Worm (Caenorhabditis elegans) whole organism, young adult: ENCODE data around the gene F43C11.10.

Source experiments
- C17E4.6 ChIP-seq: fragments of 200-800 bp; sonication (Bioruptor generic); IDR thresholded peaks from 2 replicates; pipeline ENCODE4 v1.3.6; 2022; ENCODE audit warnings: missing genetic modification reagents, missing genetic modification characterization, missing compliant biosample characterization
- D2030.7 ChIP-seq: fragments of 200-800 bp; sonication (Bioruptor generic); IDR thresholded peaks from 2 replicates; pipeline ENCODE4 v1.3.6; 2022; ENCODE audit warnings: missing genetic modification reagents, missing genetic modification characterization, missing compliant biosample characterization
- F10E7.11 ChIP-seq: sonication (generic microtip); optimal IDR thresholded peaks from 2 replicates; lab custom pipeline; 2017; ENCODE audit warnings: mild to moderate bottlenecking, missing genetic modification characterization, moderate library complexity, missing compliant biosample characterization
- F22D6.2 ChIP-seq: sonication (generic microtip); optimal IDR thresholded peaks from 2 replicates; lab custom pipeline; 2016; ENCODE audit warnings: mild to moderate bottlenecking, missing genetic modification characterization, missing compliant biosample characterization
- F37B4.10 ChIP-seq: fragments of 200-800 bp; sonication (Bioruptor generic); IDR thresholded peaks from 2 replicates; pipeline ENCODE4 v1.3.6; 2022; ENCODE audit warnings: missing genetic modification characterization, missing compliant biosample characterization
- F39B2.1 ChIP-seq: fragments of 200-800 bp; sonication (Bioruptor generic); IDR thresholded peaks from 2 replicates; pipeline ENCODE4 v1.3.6; 2022; ENCODE audit warnings: missing genetic modification reagents, missing genetic modification characterization, missing compliant biosample characterization
- F49E8.2 ChIP-seq: sonication (generic microtip); optimal IDR thresholded peaks from 3 replicates; lab custom pipeline; 2017; ENCODE audit warnings: missing genetic modification characterization, mild to moderate bottlenecking, missing compliant biosample characterization, antibody characterized with exemption, moderate library complexity; ENCODE audit not compliant: insufficient read depth
- F52B5.7 ChIP-seq: sonication (generic microtip); optimal IDR thresholded peaks from 2 replicates; lab custom pipeline; 2016; ENCODE audit warnings: mild to moderate bottlenecking, missing genetic modification characterization, missing compliant biosample characterization
- Y53F4B.3 ChIP-seq: fragments of 200-800 bp; sonication (Bioruptor generic); IDR thresholded peaks from 2 replicates; pipeline ENCODE4 v1.3.6; 2022; ENCODE audit warnings: missing genetic modification reagents, missing genetic modification characterization, missing compliant biosample characterization
- Y67H2A.10 ChIP-seq: fragments of 200-800 bp; sonication (Bioruptor generic); conservative IDR thresholded peaks from 2 replicates; pipeline ENCODE4 v1.3.6; 2022; ENCODE audit warnings: missing genetic modification reagents, missing genetic modification characterization, missing compliant biosample characterization
- ama-1 ChIP-seq, 3 experiments: fragments of 150-350 bp in 1 of 3; sonication (generic microtip) in 2 of 3; optimal IDR thresholded peaks; 2 replicates each; lab custom pipeline; 2014 to 2018; ENCODE audit warnings: missing biosample characterization in 2 of 3, missing genetic modification characterization in 2 of 3, missing genetic modification reagents in 2 of 3
- aptf-2 ChIP-seq: fragments of 200-800 bp; sonication (Bioruptor generic); conservative IDR thresholded peaks from 2 replicates; pipeline ENCODE4 v1.3.6; 2022; ENCODE audit warnings: missing genetic modification reagents, missing genetic modification characterization, missing compliant biosample characterization
- aptf-3 ChIP-seq: fragments of 200-800 bp; sonication (Bioruptor generic); IDR thresholded peaks from 2 replicates; pipeline ENCODE4 v1.3.6; 2022; ENCODE audit warnings: missing genetic modification characterization, missing compliant biosample characterization
- atf-7 ChIP-seq: sonication (generic microtip); optimal IDR thresholded peaks from 2 replicates; lab custom pipeline; 2017; ENCODE audit warnings: mild to moderate bottlenecking, missing genetic modification characterization, missing compliant biosample characterization
- attf-6 ChIP-seq: fragments of 200-800 bp; sonication (Bioruptor generic); IDR thresholded peaks from 2 replicates; pipeline ENCODE4 v1.3.6; 2022; ENCODE audit warnings: missing genetic modification reagents, missing genetic modification characterization, missing compliant biosample characterization
- cebp-1 ChIP-seq, 2 experiments: fragments of 200-800 bp in 1 of 2; sonication (Bioruptor generic) in 1 of 2; sonication (generic microtip) in 1 of 2; IDR thresholded peaks in 1 of 2; optimal IDR thresholded peaks in 1 of 2; 2 replicates each; pipeline versions ENCODE4 v1.3.6 to Lab custom; 2017 to 2022; ENCODE audit warnings: missing compliant biosample characterization in 2 of 2, missing genetic modification characterization in 2 of 2, mild to moderate bottlenecking in 1 of 2, missing genetic modification reagents in 1 of 2, moderate library complexity in 1 of 2
- ceh-100 ChIP-seq: fragments of 200-800 bp; sonication (Bioruptor generic); IDR thresholded peaks from 2 replicates; pipeline ENCODE4 v1.3.6; 2022; ENCODE audit warnings: missing genetic modification reagents, missing genetic modification characterization, missing compliant biosample characterization
- ceh-40 ChIP-seq: fragments of 200-800 bp; sonication (Bioruptor generic); IDR thresholded peaks from 2 replicates; pipeline ENCODE4 v1.3.6; 2022; ENCODE audit warnings: missing genetic modification characterization, missing compliant biosample characterization
- ceh-91 ChIP-seq: fragments of 200-800 bp; sonication (Bioruptor generic); IDR thresholded peaks from 2 replicates; pipeline ENCODE4 v1.3.6; 2022; ENCODE audit warnings: missing genetic modification reagents, missing genetic modification characterization, missing compliant biosample characterization
- ekl-4 ChIP-seq: fragments of 200-800 bp; sonication (Bioruptor generic); IDR thresholded peaks from 2 replicates; pipeline ENCODE4 v1.3.6; 2022; ENCODE audit warnings: missing genetic modification reagents, missing genetic modification characterization, missing compliant biosample characterization
- gei-17 ChIP-seq: fragments of 200-800 bp; sonication (Bioruptor generic); optimal IDR thresholded peaks from 2 replicates; lab custom pipeline; 2018; ENCODE audit warnings: mild to moderate bottlenecking, missing genetic modification characterization, missing compliant biosample characterization
- hlh-26 ChIP-seq: fragments of 200-800 bp; sonication (Bioruptor generic); conservative IDR thresholded peaks from 2 replicates; pipeline ENCODE4 v1.3.6; 2022; ENCODE audit warnings: missing genetic modification reagents, missing genetic modification characterization, missing compliant biosample characterization
- hrde-1 ChIP-seq: sonication (generic microtip); optimal IDR thresholded peaks from 2 replicates; lab custom pipeline; 2016; ENCODE audit warnings: missing genetic modification characterization, mild to moderate bottlenecking, missing compliant biosample characterization, moderate library complexity, missing genotype, missing genetic modification reagents, borderline replicate concordance
- let-607 ChIP-seq, 2 experiments: fragments of 200-800 bp in 1 of 2; sonication (Bioruptor generic) in 1 of 2; sonication (generic microtip) in 1 of 2; optimal IDR thresholded peaks; 2 replicates each; lab custom pipeline; 2016 to 2018; ENCODE audit warnings: mild to moderate bottlenecking in 2 of 2, missing compliant biosample characterization in 2 of 2, missing genetic modification characterization in 2 of 2, moderate library complexity in 2 of 2, missing genotype in 1 of 2
- lin-26 ChIP-seq: fragments of 200-800 bp; sonication (Bioruptor generic); IDR thresholded peaks from 2 replicates; pipeline ENCODE4 v1.3.6; 2022; ENCODE audit warnings: missing genetic modification reagents, missing genetic modification characterization, missing compliant biosample characterization
- lin-35 ChIP-seq, 3 experiments: fragments of 150-350 bp in 2 of 3; sonication (generic microtip) in 1 of 3; optimal IDR thresholded peaks; 2 replicates each; lab custom pipeline; 2014 to 2018; ENCODE audit warnings: missing biosample characterization in 3 of 3, missing genetic modification characterization in 3 of 3, missing genetic modification reagents in 3 of 3
- lir-1 ChIP-seq: fragments of 200-800 bp; sonication (Bioruptor generic); conservative IDR thresholded peaks from 2 replicates; pipeline ENCODE4 v1.3.6; 2022; ENCODE audit warnings: missing genetic modification reagents, missing genetic modification characterization, missing compliant biosample characterization
- lsl-1 ChIP-seq: fragments of 200-800 bp; sonication (Bioruptor generic); optimal IDR thresholded peaks from 2 replicates; lab custom pipeline; 2018; ENCODE audit warnings: mild to moderate bottlenecking, missing genetic modification characterization, moderate library complexity, missing compliant biosample characterization
- mcd-1 ChIP-seq: fragments of 200-800 bp; sonication (Bioruptor generic); IDR thresholded peaks from 2 replicates; pipeline ENCODE4 v1.3.6; 2022; ENCODE audit warnings: missing genetic modification reagents, missing genetic modification characterization, missing compliant biosample characterization
- nfya-1 ChIP-seq: sonication (generic microtip); optimal IDR thresholded peaks from 2 replicates; lab custom pipeline; 2017; ENCODE audit warnings: antibody characterized with exemption, missing compliant biosample characterization, missing genetic modification characterization, borderline replicate concordance; ENCODE audit not compliant: insufficient read depth
- nfya-2 ChIP-seq: fragments of 200-800 bp; sonication (Bioruptor generic); IDR thresholded peaks from 2 replicates; pipeline ENCODE4 v1.3.6; 2022; ENCODE audit warnings: missing genetic modification reagents, missing genetic modification characterization, missing compliant biosample characterization
- nfyb-1 ChIP-seq: fragments of 200-800 bp; sonication (Bioruptor generic); IDR thresholded peaks from 2 replicates; pipeline ENCODE4 v1.3.6; 2022; ENCODE audit warnings: missing genetic modification reagents, missing genetic modification characterization, missing compliant biosample characterization
- nhr-120 ChIP-seq: fragments of 200-800 bp; sonication (Bioruptor generic); IDR thresholded peaks from 2 replicates; pipeline ENCODE4 v1.3.6; 2022; ENCODE audit warnings: missing genetic modification characterization, missing compliant biosample characterization
- nhr-27 ChIP-seq: fragments of 200-800 bp; sonication (Bioruptor generic); optimal IDR thresholded peaks from 2 replicates; lab custom pipeline; 2018; ENCODE audit warnings: mild to moderate bottlenecking, missing genetic modification characterization, moderate library complexity, missing compliant biosample characterization
- nhr-80 ChIP-seq: sonication (generic microtip); optimal IDR thresholded peaks from 2 replicates; lab custom pipeline; 2016; ENCODE audit warnings: missing genetic modification characterization, missing compliant biosample characterization
- rpc-1 ChIP-seq, 2 experiments: fragments of 150-350 bp in 1 of 2; sonication (generic microtip) in 1 of 2; optimal IDR thresholded peaks; 2 replicates each; lab custom pipeline; 2014 to 2018; ENCODE audit warnings: missing biosample characterization in 1 of 2, missing genetic modification characterization in 1 of 2, missing genetic modification reagents in 1 of 2, missing genotype in 1 of 2
- snpc-4 ChIP-seq, 5 experiments: fragments of 150-350 bp in 1 of 5; sonication (generic microtip) in 4 of 5; optimal IDR thresholded peaks; 2 replicates each; lab custom pipeline; 2014 to 2018; ENCODE audit warnings: missing genetic modification characterization in 5 of 5, missing biosample characterization in 3 of 5, antibody characterized with exemption in 2 of 5, mild to moderate bottlenecking in 2 of 5, missing compliant biosample characterization in 2 of 5, missing genotype in 2 of 5, moderate library complexity in 2 of 5, missing genetic modification reagents in 1 of 5
- xnd-1 ChIP-seq: sonication (generic microtip); optimal IDR thresholded peaks from 2 replicates; lab custom pipeline; 2016; ENCODE audit warnings: missing genotype, missing genetic modification reagents, missing genetic modification characterization, missing compliant biosample characterization
- zim-3 ChIP-seq: sonication (generic microtip); optimal IDR thresholded peaks from 2 replicates; lab custom pipeline; 2017; ENCODE audit warnings: mild to moderate bottlenecking, missing genetic modification characterization, moderate library complexity, missing compliant biosample characterization
- ztf-3 ChIP-seq: fragments of 200-800 bp; sonication (Bioruptor generic); optimal IDR thresholded peaks from 2 replicates; lab custom pipeline; 2018; ENCODE audit warnings: mild to moderate bottlenecking, missing genetic modification characterization, missing compliant biosample characterization

F43C11.10 gene

ce11 chrII:2393821-2394220 lies 41.4 kb upstream of the F43C11.10 start, which contains the start of gene F16G10.11:
TSS of gene F16G10.11 (minus strand) at chrII:2393921.
- TF ChIP-seq nfya-1 (tag; lab: Kevin White, UChicago) (no peak), lin-35 (GFP tag; optimal IDR thresholded peaks at IDR 0.05; lab: Kevin White, UChicago) (no peak), atf-7 (tag; lab: Kevin White, UChicago) (no peak)

- no peak for TF ChIP-seq F37B4.10
- TF ChIP-seq C17E4.6 (GFP tag; lab: Robert Waterston, UW): no peak
- TF ChIP-seq nfya-2 (GFP tag; lab: Robert Waterston, UW): no peak
- no peak for TF ChIP-seq atf-7 (tag; lab: Kevin White, UChicago)
- no peak for TF ChIP-seq hrde-1
These were observed 38.4 kb upstream of the F43C11.10 start, which contains the start of gene F16G10.10 for ce11 chrII:2390884-2391283. TSS of gene F16G10.10 (minus strand) at chrII:2390984.

- TF ChIP-seq F52B5.7 (tag; lab: Kevin White, UChicago) (no peak), F49E8.2 (no peak), ceh-40 (GFP tag; lab: Robert Waterston, UW) (no peak), aptf-3 (GFP tag; lab: Robert Waterston, UW) (no peak), aptf-2 (no peak), ztf-3 (no peak), nhr-27 (tag; lab: Kevin White, UChicago) (no peak), lin-26 (GFP tag; lab: Robert Waterston, UW) (no peak), nhr-120 (GFP tag; lab: Robert Waterston, UW) (no peak)
These were observed 33.0 kb upstream of the F43C11.10 start, which contains the start of gene F16G10.9 for ce11 chrII:2385495-2385894. TSS of gene F16G10.9 (minus strand) at chrII:2385595.

ce11 chrII:2383334-2383733 lies 30.9 kb upstream of the F43C11.10 start, which contains the start of gene F16G10.8:
TSS of gene F16G10.8 (minus strand) at chrII:2383434.
- TF ChIP-seq let-607 (tag; optimal IDR thresholded peaks at IDR 0.05; lab: Kevin White, UChicago): no peak
- TF ChIP-seq nhr-80 (tag; lab: Kevin White, UChicago): no peak
- no peak for TF ChIP-seq F39B2.1 (GFP tag; lab: Robert Waterston, UW)
- no peak for TF ChIP-seq aptf-2
- TF ChIP-seq mcd-1 (GFP tag; lab: Robert Waterston, UW): no peak
- TF ChIP-seq cebp-1 (GFP tag; IDR thresholded peaks at IDR 0.05; lab: Robert Waterston, UW): no peak
- no peak for TF ChIP-seq cebp-1 (tag; optimal IDR thresholded peaks at IDR 0.05; lab: Kevin White, UChicago)
- TF ChIP-seq ama-1 (optimal IDR thresholded peaks at IDR 0.05; lab: Kevin White, UChicago): no peak
- no peak for TF ChIP-seq ama-1 (GFP tag; optimal IDR thresholded peaks at IDR 0.05; lab: Kevin White, UChicago)
- TF ChIP-seq Y53F4B.3 (GFP tag; lab: Robert Waterston, UW): no peak
- no peak for TF ChIP-seq F22D6.2
- no peak for TF ChIP-seq zim-3 (tag; lab: Kevin White, UChicago)
- TF ChIP-seq F49E8.2: no peak
- TF ChIP-seq ceh-100 (GFP tag; lab: Robert Waterston, UW): no peak
- TF ChIP-seq ekl-4 (GFP tag; lab: Robert Waterston, UW): no peak
- no peak for TF ChIP-seq gei-17 (GFP tag; lab: Kevin White, UChicago)
- no peak for TF ChIP-seq F10E7.11 (tag; lab: Kevin White, UChicago)
- no peak for TF ChIP-seq Y67H2A.10 (GFP tag; lab: Robert Waterston, UW)
- TF ChIP-seq attf-6: no peak

ce11 chrII:2380174-2380573 lies 27.7 kb upstream of the F43C11.10 start, which contains the start of gene F16G10.7:
TSS of gene F16G10.7 (minus strand) at chrII:2380274.
- TF ChIP-seq aptf-2: no peak
- no peak for TF ChIP-seq nfyb-1 (GFP tag; lab: Robert Waterston, UW)
- no peak for TF ChIP-seq xnd-1 (tag; lab: Kevin White, UChicago)
- no peak for TF ChIP-seq hlh-26
- no peak for TF ChIP-seq zim-3 (tag; lab: Kevin White, UChicago)
- TF ChIP-seq snpc-4 (GFP tag; optimal IDR thresholded peaks at IDR 0.05; lab: Kevin White, UChicago): no peak
- TF ChIP-seq snpc-4 (tag; optimal IDR thresholded peaks at IDR 0.05; lab: Kevin White, UChicago): no peak
- no peak for TF ChIP-seq lir-1
- no peak for TF ChIP-seq rpc-1 (optimal IDR thresholded peaks at IDR 0.05; lab: Kevin White, UChicago)
- no peak for TF ChIP-seq rpc-1 (tag; optimal IDR thresholded peaks at IDR 0.05; lab: Kevin White, UChicago)
- TF ChIP-seq D2030.7: no peak
- no peak for TF ChIP-seq lsl-1 (GFP tag; lab: Kevin White, UChicago)
- no peak for TF ChIP-seq ceh-91 (GFP tag; lab: Robert Waterston, UW)
